Fruit fly (Drosophila melanogaster) whole organism, embryonic: Measurements from ENCODE around the gene CG44405.

Experiments used
- Abd-B ChIP-seq: fragments of 200-800 bp; sonication (Bioruptor generic); optimal IDR thresholded peaks from 2 replicates; lab custom pipeline; 2018; ENCODE audit warnings: missing biosample characterization, mild to moderate bottlenecking, missing genetic modification characterization, moderate library complexity
- Asciz ChIP-seq: fragments of 200-800 bp; sonication (Bioruptor generic); optimal IDR thresholded peaks from 2 replicates; lab custom pipeline; 2017; ENCODE audit warnings: missing biosample characterization, mild to moderate bottlenecking, missing genetic modification characterization, missing genetic modification reagents
- CG1024 ChIP-seq: fragments of 200-800 bp; sonication (Bioruptor generic); IDR thresholded peaks from 2 replicates; pipeline ENCODE4 v1.3.6; 2022; ENCODE audit warnings: missing biosample characterization, missing genetic modification characterization
- CG10979 ChIP-seq: fragments of 200-800 bp; sonication (Bioruptor generic); optimal IDR thresholded peaks from 2 replicates; lab custom pipeline; 2018; ENCODE audit warnings: missing biosample characterization, mild to moderate bottlenecking, missing genetic modification characterization, moderate library complexity
- CG11695 ChIP-seq: fragments of 200-800 bp; sonication (Bioruptor generic); IDR thresholded peaks from 3 replicates; pipeline ENCODE4 v1.3.6; 2022; ENCODE audit warnings: missing biosample characterization, missing genetic modification characterization
- CG12659 ChIP-seq: fragments of 200-800 bp; sonication (Bioruptor generic); optimal IDR thresholded peaks from 3 replicates; lab custom pipeline; 2017; ENCODE audit warnings: mild to moderate bottlenecking, missing biosample characterization, missing genetic modification reagents, missing genetic modification characterization
- CG16815 ChIP-seq: fragments of 200-800 bp; sonication (Bioruptor generic); optimal IDR thresholded peaks from 3 replicates; lab custom pipeline; 2017; ENCODE audit warnings: missing biosample characterization, mild to moderate bottlenecking, missing genetic modification characterization
- CG2889 ChIP-seq: fragments of 200-800 bp; sonication (Bioruptor generic); IDR thresholded peaks from 3 replicates; pipeline ENCODE4 v1.3.6; 2022; ENCODE audit warnings: missing biosample characterization, missing genetic modification characterization
- CG30020 ChIP-seq: fragments of 200-800 bp; optimal IDR thresholded peaks from 2 replicates; lab custom pipeline; 2019; ENCODE audit warnings: missing biosample characterization, mild to moderate bottlenecking, missing genetic modification characterization, moderate library complexity
- CG31441 ChIP-seq: fragments of 200-800 bp; sonication (Bioruptor generic); IDR thresholded peaks from 2 replicates; pipeline ENCODE4 v1.3.6; 2022; ENCODE audit warnings: missing biosample characterization, missing genetic modification characterization
- CG33557 ChIP-seq: fragments of 200-800 bp; sonication (Bioruptor generic); optimal IDR thresholded peaks from 2 replicates; lab custom pipeline; 2019; ENCODE audit warnings: missing biosample characterization, mild to moderate bottlenecking, missing genetic modification characterization, moderate library complexity
- CG3995 ChIP-seq: fragments of 200-800 bp; sonication (Bioruptor generic); optimal IDR thresholded peaks from 3 replicates; lab custom pipeline; 2016; ENCODE audit warnings: missing biosample characterization, missing genetic modification characterization
- CG7271 ChIP-seq: fragments of 200-800 bp; sonication (Bioruptor generic); optimal IDR thresholded peaks from 2 replicates; lab custom pipeline; 2018; ENCODE audit warnings: missing biosample characterization, mild to moderate bottlenecking, missing genetic modification characterization, moderate library complexity
- CG7963 ChIP-seq: fragments of 200-800 bp; sonication (Bioruptor generic); IDR thresholded peaks from 3 replicates; pipeline ENCODE4 v1.3.6; 2022; ENCODE audit warnings: missing biosample characterization, missing genetic modification characterization; ENCODE audit not compliant: partially characterized antibody
- CG9215 ChIP-seq: fragments of 200-800 bp; sonication (Bioruptor generic); IDR thresholded peaks from 2 replicates; pipeline ENCODE4 v1.3.6; 2022; ENCODE audit warnings: missing biosample characterization, missing genetic modification characterization
- D ChIP-seq, 2 experiments: fragments of 200-800 bp in 1 of 2; fragments of >200 bp in 1 of 2; sonication (Bioruptor generic) in 1 of 2; optimal IDR thresholded peaks; 2 replicates in 1 of 2; 3 replicates in 1 of 2; lab custom pipeline; 2017; ENCODE audit warnings: mild to moderate bottlenecking in 1 of 2, missing biosample characterization in 1 of 2, missing genetic modification characterization in 1 of 2, missing genetic modification reagents in 1 of 2
- Fer2 ChIP-seq: fragments of 200-800 bp; sonication (Bioruptor generic); optimal IDR thresholded peaks from 2 replicates; lab custom pipeline; 2018; ENCODE audit warnings: missing biosample characterization, mild to moderate bottlenecking, missing genetic modification characterization, moderate library complexity
- Gsc ChIP-seq: fragments of 200-800 bp; sonication (Bioruptor generic); IDR thresholded peaks from 2 replicates; pipeline ENCODE4 v1.3.6; 2022; ENCODE audit warnings: missing biosample characterization, missing genetic modification characterization
- HHEX ChIP-seq: fragments of 200-800 bp; sonication (Bioruptor generic); optimal IDR thresholded peaks from 3 replicates; lab custom pipeline; 2017; ENCODE audit warnings: missing biosample characterization, mild to moderate bottlenecking, missing genetic modification characterization, missing genetic modification reagents
- Hey ChIP-seq: fragments of 200-800 bp; sonication (Bioruptor generic); optimal IDR thresholded peaks from 3 replicates; lab custom pipeline; 2018; ENCODE audit warnings: missing biosample characterization, mild to moderate bottlenecking, missing genetic modification characterization
- MBD-R2 ChIP-seq: fragments of 200-800 bp; sonication (Bioruptor generic); IDR thresholded peaks from 2 replicates; pipeline ENCODE4 v1.3.6; 2022; ENCODE audit warnings: missing biosample characterization, missing genetic modification characterization
- Rfx ChIP-seq: fragments of 200-800 bp; sonication (Bioruptor generic); IDR thresholded peaks from 2 replicates; pipeline ENCODE4 v1.3.6; 2022; ENCODE audit warnings: missing biosample characterization, missing genetic modification characterization
- Xbp1 ChIP-seq: fragments of 200-800 bp; sonication (Bioruptor generic); optimal IDR thresholded peaks from 3 replicates; lab custom pipeline; 2016; ENCODE audit warnings: missing biosample characterization, mild to moderate bottlenecking, missing genetic modification characterization
- abd-A ChIP-seq: fragments of 200-800 bp; sonication (Bioruptor generic); optimal IDR thresholded peaks from 3 replicates; lab custom pipeline; 2019; ENCODE audit warnings: missing biosample characterization, mild to moderate bottlenecking, missing genetic modification characterization, moderate library complexity
- br ChIP-seq: fragments of >200 bp; optimal IDR thresholded peaks from 2 replicates; lab custom pipeline; 2017
- btn ChIP-seq: fragments of 200-800 bp; sonication (Bioruptor generic); optimal IDR thresholded peaks from 2 replicates; lab custom pipeline; 2016; ENCODE audit warnings: missing biosample characterization, missing genetic modification characterization
- crol ChIP-seq: fragments of 200-800 bp; sonication (Bioruptor generic); IDR thresholded peaks from 2 replicates; pipeline ENCODE4 v1.3.6; 2022; ENCODE audit warnings: missing biosample characterization, missing genetic modification characterization
- eve ChIP-seq, 2 experiments: fragments of >200 bp; optimal IDR thresholded peaks; 2 replicates each; lab custom pipeline; 2017; ENCODE audit warnings: missing biosample characterization in 2 of 2, missing genetic modification characterization in 2 of 2
- ewg ChIP-seq: fragments of 200-800 bp; sonication (Bioruptor generic); optimal IDR thresholded peaks from 3 replicates; lab custom pipeline; 2017; ENCODE audit warnings: mild to moderate bottlenecking, missing biosample characterization, missing genetic modification reagents, missing genetic modification characterization
- exex ChIP-seq: fragments of 200-800 bp; sonication (Bioruptor generic); optimal IDR thresholded peaks from 4 replicates; lab custom pipeline; 2018; ENCODE audit warnings: missing biosample characterization, mild to moderate bottlenecking, missing genetic modification characterization, moderate library complexity
- fu2 ChIP-seq: fragments of 200-800 bp; sonication (Bioruptor generic); optimal IDR thresholded peaks from 2 replicates; lab custom pipeline; 2016; ENCODE audit warnings: missing biosample characterization, missing genetic modification characterization
- gcm ChIP-seq: fragments of 200-800 bp; sonication (Bioruptor generic); optimal IDR thresholded peaks from 2 replicates; lab custom pipeline; 2019; ENCODE audit warnings: missing biosample characterization, mild to moderate bottlenecking, missing genetic modification characterization, moderate library complexity
- gsb-n ChIP-seq: fragments of 200-800 bp; sonication (Bioruptor generic); optimal IDR thresholded peaks from 3 replicates; lab custom pipeline; 2018; ENCODE audit warnings: missing biosample characterization, mild to moderate bottlenecking, missing genetic modification characterization
- hb ChIP-seq: fragments of 200-800 bp; sonication (Bioruptor generic); IDR thresholded peaks from 3 replicates; pipeline ENCODE4 v1.3.6; 2022; ENCODE audit warnings: missing biosample characterization, missing genetic modification characterization; ENCODE audit not compliant: partially characterized antibody
- ind ChIP-seq: fragments of 200-800 bp; sonication (Bioruptor generic); optimal IDR thresholded peaks from 3 replicates; lab custom pipeline; 2016; ENCODE audit warnings: missing biosample characterization, missing genetic modification characterization
- ken ChIP-seq: fragments of 200-800 bp; sonication (Bioruptor generic); IDR thresholded peaks from 3 replicates; pipeline ENCODE4 v1.3.6; 2022; ENCODE audit warnings: missing biosample characterization, missing genetic modification characterization
- lilli ChIP-seq: fragments of 200-800 bp; sonication (Bioruptor generic); optimal IDR thresholded peaks from 3 replicates; lab custom pipeline; 2016; ENCODE audit warnings: missing biosample characterization, missing genetic modification characterization
- mld ChIP-seq: fragments of 200-800 bp; sonication (Bioruptor generic); IDR thresholded peaks from 3 replicates; pipeline ENCODE4 v1.3.6; 2022; ENCODE audit warnings: missing biosample characterization, missing genetic modification characterization; ENCODE audit not compliant: partially characterized antibody
- oc ChIP-seq: fragments of 200-800 bp; sonication (Bioruptor generic); optimal IDR thresholded peaks from 2 replicates; lab custom pipeline; 2018; ENCODE audit warnings: missing biosample characterization, mild to moderate bottlenecking, missing genetic modification characterization, moderate library complexity
- pho ChIP-seq: fragments of 200-800 bp; sonication (Bioruptor generic); optimal IDR thresholded peaks from 2 replicates; lab custom pipeline; 2016; ENCODE audit warnings: missing biosample characterization, missing genetic modification characterization
- psq ChIP-seq: fragments of 200-800 bp; sonication (Bioruptor generic); optimal IDR thresholded peaks from 2 replicates; lab custom pipeline; 2017; ENCODE audit warnings: missing biosample characterization, missing genetic modification characterization
- sc ChIP-seq, 3 experiments: fragments of >200 bp in 2 of 3; fragments of 200-800 bp in 1 of 3; sonication (Bioruptor generic) in 1 of 3; optimal IDR thresholded peaks; 2 replicates in 2 of 3; 3 replicates in 1 of 3; lab custom pipeline; 2017; ENCODE audit warnings: mild to moderate bottlenecking in 1 of 3, missing biosample characterization in 1 of 3, missing genetic modification characterization in 1 of 3, missing genetic modification reagents in 1 of 3
- sens ChIP-seq: fragments of 200-800 bp; sonication (Bioruptor generic); peaks from one replicate; lab custom pipeline; 2016; ENCODE audit warnings: missing biosample characterization, missing genetic modification characterization
- zen2 ChIP-seq: fragments of 200-800 bp; sonication (Bioruptor generic); IDR thresholded peaks from 3 replicates; pipeline ENCODE4 v1.3.6; 2022; ENCODE audit warnings: missing biosample characterization, missing genetic modification characterization; ENCODE audit not compliant: partially characterized antibody

CG44405 gene

DNA sequence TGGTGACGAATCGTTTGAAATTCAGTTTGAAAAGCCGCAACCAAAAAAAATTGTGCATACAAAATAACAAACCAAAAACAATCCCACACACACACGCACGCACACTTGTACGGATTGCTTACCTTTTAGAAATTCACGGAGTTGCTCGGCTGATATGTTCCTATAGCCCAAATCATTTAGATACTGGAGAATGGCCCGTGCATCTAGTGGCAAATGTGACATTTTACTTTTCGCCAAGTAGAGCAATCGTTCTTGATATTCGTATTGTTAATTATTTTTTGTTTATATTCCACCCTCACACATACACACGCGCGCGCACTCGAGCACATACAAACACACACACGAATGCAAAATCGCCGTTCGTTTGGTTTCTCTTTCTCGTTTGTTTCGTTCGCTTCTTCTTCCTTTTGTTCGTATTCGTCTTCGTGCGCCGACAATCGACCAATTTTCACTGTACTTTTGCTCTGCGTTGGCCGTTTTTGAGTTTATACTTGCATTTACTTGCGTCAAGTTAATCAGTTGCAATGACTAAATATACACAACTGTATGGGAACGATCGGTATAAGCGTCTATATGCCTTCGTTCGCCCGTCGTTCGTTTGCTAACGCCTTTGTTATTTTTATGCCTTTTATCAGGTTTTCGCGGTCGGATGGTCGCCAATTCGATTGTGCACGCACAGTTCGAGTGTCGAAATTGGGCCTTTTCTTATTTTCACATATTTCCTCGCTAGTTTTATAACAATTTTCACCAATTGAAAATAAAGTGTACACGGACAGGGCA, 9.9 kb upstream of the CG44405 start (continued):
- TF ChIP-seq D (optimal IDR thresholded peaks at IDR 0.05; lab: Kevin White, UChicago), result peak; percentile 68
- no peak for TF ChIP-seq D (GFP tag; optimal IDR thresholded peaks at IDR 0.05; lab: Kevin White, UChicago)
- TF ChIP-seq crol (GFP tag; lab: Robert Waterston, UW), result no peak
- no peak for TF ChIP-seq Xbp1
- no peak for TF ChIP-seq eve (GFP tag; optimal IDR thresholded peaks at IDR 0.05; lab: Kevin White, UChicago)
- TF ChIP-seq, all 482 proteins: peak for 12

DNA sequence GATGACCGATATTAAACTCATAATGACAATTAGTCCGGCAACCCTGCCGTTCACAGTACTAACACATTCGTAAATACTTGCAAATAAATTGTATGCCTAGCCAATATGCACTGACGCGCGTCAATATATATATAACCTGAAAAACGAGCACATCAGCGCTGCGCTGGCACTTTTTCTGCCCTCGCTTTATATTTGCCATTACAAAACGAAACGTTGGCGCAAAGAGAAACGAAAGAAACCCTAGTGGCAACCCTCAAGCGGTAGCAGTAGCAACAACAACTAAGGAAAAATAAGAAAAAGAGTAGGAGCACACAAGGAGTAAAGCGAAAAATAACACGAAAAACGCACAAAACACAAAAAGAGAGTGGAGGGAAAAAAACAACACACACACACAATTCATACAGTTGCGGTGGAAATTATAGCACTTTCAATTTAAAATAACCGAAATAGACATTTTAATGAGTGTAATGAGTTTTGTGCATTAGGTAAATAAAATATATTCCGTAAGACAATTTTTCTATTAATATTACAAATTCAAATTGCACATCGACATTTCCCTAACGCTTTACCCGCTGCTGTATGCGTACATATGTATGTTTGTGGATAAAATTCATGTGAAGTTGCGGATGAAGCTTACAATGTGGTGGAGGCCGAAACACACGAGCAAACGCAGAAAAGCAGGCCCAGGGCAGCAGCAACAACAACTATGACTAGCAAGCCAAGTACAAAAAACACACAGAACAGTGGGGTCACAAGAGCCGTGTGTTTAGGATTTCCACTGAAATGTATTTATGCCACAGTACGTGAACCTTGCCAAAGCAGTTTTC, 8.8 kb upstream of the CG44405 start:
- TF ChIP-seq btn (GFP tag; lab: Kevin White, UChicago) (peak; percentile 97), CG7271 (tag; lab: Kevin White, UChicago) (peak; percentile 94), HHEX (GFP tag; lab: Kevin White, UChicago) (peak; percentile 99), abd-A (tag; lab: Kevin White, UChicago) (peak; percentile 95), sens (GFP tag; lab: Kevin White, UChicago) (peak; percentile 100), CG30020 (tag; lab: Kevin White, UChicago) (peak; percentile 89), CG1024 (GFP tag; lab: Robert Waterston, UW) (peak; percentile 97), exex (tag; lab: Kevin White, UChicago) (peak; percentile 93), Hey (tag; lab: Kevin White, UChicago) (peak; percentile 96), CG16815 (peak; percentile 98), Fer2 (peak; percentile 98), CG12659 (GFP tag; lab: Kevin White, UChicago) (peak; percentile 100), CG11695 (peak; percentile 99), CG33557 (GFP tag; lab: Kevin White, UChicago) (peak; percentile 99), gsb-n (tag; lab: Kevin White, UChicago) (peak; percentile 99), mld (GFP tag; lab: Robert Waterston, UW) (no peak), ken (GFP tag; lab: Robert Waterston, UW) (peak; percentile 99), fu2 (GFP tag; lab: Kevin White, UChicago) (peak; percentile 97), sc (optimal IDR thresholded peaks at IDR 0.05; lab: Kevin White, UChicago) (no peak), sc (GFP tag; optimal IDR thresholded peaks at IDR 0.05; lab: Kevin White, UChicago) (peak; percentile 98), CG9215 (GFP tag; lab: Robert Waterston, UW) (peak; percentile 98), br (lab: Kevin White, UChicago) (no peak), zen2 (GFP tag; lab: Robert Waterston, UW) (no peak), ind (GFP tag; lab: Kevin White, UChicago) (peak; percentile 99), D (optimal IDR thresholded peaks at IDR 0.05; lab: Kevin White, UChicago) (no peak), D (GFP tag; optimal IDR thresholded peaks at IDR 0.05; lab: Kevin White, UChicago) (peak; percentile 99), Rfx (peak; percentile 99), lilli (GFP tag; lab: Kevin White, UChicago) (peak; percentile 99), CG31441 (GFP tag; lab: Robert Waterston, UW) (peak; percentile 96), hb (no peak), psq (GFP tag; lab: Kevin White, UChicago) (peak; percentile 98), MBD-R2 (GFP tag; lab: Robert Waterston, UW) (peak; percentile 99), pho (GFP tag; lab: Kevin White, UChicago) (peak; percentile 98), CG3995 (GFP tag; lab: Kevin White, UChicago) (peak; percentile 85), Asciz (GFP tag; lab: Kevin White, UChicago) (peak; percentile 99), gcm (peak; percentile 99), CG2889 (GFP tag; lab: Robert Waterston, UW) (peak; percentile 98), CG7963 (GFP tag; lab: Robert Waterston, UW) (no peak), CG10979 (tag; lab: Kevin White, UChicago) (peak; percentile 99), oc (tag; lab: Kevin White, UChicago) (peak; percentile 99), ewg (GFP tag; lab: Kevin White, UChicago) (peak; percentile 97), Gsc (GFP tag; lab: Robert Waterston, UW) (peak; percentile 95), Abd-B (GFP tag; lab: Kevin White, UChicago) (peak; percentile 98)
